Fruit fly (Drosophila melanogaster): Measurements from ENCODE around the gene CG43679.

- TF ChIP-seq EcR (GFP tag; optimal IDR thresholded peaks at IDR 0.05), result no peak
- no peak for TF ChIP-seq Dll (optimal IDR thresholded peaks at IDR 0.05)
Measured at dm6 chr3L:15011638-15012335, 39.4 kb downstream of the CG43679 start.
